Worm (Caenorhabditis elegans) whole organism, L4/young adult: ENCODE results near the gene C35D10.17.
A peak's percentile ranks its signal among the peaks of the same experiment; 100 is the strongest.

Experiments used
- W03F9.2 ChIP-seq: fragments of 150-350 bp; optimal IDR thresholded peaks from 2 replicates; lab custom pipeline; 2014; ENCODE audit warnings: missing biosample characterization, missing genetic modification characterization
- dao-5 ChIP-seq: sonication (generic microtip); optimal IDR thresholded peaks from 2 replicates; lab custom pipeline; 2016; ENCODE audit warnings: missing genotype, missing genetic modification characterization, moderate library complexity, missing compliant biosample characterization
- him-1 ChIP-seq: sonication (generic microtip); optimal IDR thresholded peaks from 2 replicates; lab custom pipeline; 2016; ENCODE audit warnings: missing genotype, missing genetic modification reagents, missing genetic modification characterization, missing compliant biosample characterization

The C35D10.17 gene

DNA sequence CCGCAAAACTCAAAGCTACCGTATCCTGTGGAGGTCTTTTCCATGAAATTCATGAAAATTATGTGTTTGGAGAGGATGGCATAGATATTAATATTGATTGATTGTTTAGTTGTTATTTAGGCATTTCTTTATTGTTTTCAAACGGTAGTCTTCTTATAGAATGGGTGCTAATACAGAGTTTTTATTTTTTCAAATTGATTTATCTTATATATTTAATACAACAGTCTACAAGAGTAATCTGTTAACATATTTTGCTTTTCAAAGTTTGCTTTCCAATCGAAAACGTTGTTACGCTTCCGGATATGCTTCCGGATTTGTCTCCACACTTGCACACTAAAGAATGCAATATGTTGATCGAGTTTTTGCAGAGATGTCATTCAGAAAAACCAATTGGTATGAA, at the start of gene C35D10.17:
Gene C35D10.17, plus strand, starts transcription at position 301 of the 400 bp plus-strand sequence.
- no peak for TF ChIP-seq dao-5 (tag; lab: Kevin White, UChicago)
- TF ChIP-seq him-1 (tag; lab: Kevin White, UChicago): no peak
- TF ChIP-seq W03F9.2 (tag; lab: Kevin White, UChicago): no peak

DNA sequence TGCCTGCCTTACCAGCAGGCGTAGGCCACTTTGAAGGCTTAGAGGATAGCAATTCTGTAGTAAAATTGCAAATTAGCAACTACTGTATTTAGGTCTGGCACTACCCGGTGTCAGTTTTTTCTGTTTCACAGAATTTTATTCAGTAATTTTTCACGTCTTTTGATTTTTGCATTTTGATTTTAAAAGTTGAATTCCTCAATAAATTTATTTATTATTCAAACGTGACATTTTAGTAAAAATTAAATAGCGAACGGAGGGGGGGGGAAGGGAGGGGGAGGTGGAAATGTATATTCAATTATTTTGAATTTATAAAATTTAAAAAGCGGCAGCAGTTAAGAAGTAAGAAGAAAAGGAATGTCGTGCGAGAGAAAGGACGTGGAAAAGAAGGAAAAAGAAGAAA, 49.6 kb upstream of the C35D10.17 start, which contains the start of gene F26A1.4:
Gene F26A1.4, plus strand, starts transcription at position 301 of the 400 bp plus-strand sequence.
- TF ChIP-seq dao-5 (tag; lab: Kevin White, UChicago) (no peak), W03F9.2 (tag; lab: Kevin White, UChicago) (no peak), him-1 (tag; lab: Kevin White, UChicago) (no peak)

DNA sequence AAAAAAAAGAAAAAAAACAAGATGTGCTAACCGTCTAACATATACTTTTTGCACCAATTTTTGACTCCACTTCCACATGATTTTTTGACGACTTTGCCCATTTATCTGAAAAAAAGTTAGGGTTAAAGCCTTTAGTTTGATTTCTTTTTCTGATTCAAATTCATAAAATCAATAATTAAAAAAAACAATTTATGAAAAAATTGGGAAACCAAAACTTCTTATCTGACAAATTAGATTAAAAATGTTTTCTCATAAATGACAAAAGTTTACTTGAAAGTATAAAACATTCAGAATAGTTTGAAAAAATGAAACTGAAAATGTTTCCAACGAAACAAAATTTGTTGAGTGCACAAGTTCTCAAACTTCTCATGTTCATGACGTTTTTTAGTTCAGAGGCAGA, 47.0 kb upstream of the C35D10.17 start, which contains the start of gene F26A1.7:
Gene F26A1.7, minus strand, starts transcription at position 101 of the 400 bp plus-strand sequence.
- TF ChIP-seq him-1 (tag; lab: Kevin White, UChicago) (no peak), dao-5 (tag; lab: Kevin White, UChicago) (no peak), W03F9.2 (tag; lab: Kevin White, UChicago) (no peak)

DNA sequence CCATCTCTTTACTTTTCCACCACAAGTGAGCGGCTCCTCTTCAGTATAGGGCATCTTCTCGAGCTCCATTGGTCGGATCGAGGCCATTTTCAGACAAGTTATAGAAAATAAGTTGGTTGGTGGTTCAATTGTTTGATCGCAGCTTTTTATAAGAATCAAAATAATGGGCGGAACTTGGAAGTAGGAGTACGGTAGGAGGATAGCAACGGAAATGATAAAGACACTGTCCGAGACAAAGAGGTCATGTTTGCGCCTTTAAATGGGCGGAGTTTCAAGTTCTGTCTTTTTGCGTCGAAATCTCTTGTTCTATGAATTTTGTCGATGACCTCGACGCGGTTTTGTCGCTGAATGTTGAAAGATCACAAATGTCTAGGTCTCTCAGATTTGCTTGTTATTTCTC, 44.7 kb upstream of the C35D10.17 start, which contains the start of gene F26A1.8:
Gene F26A1.8, minus strand, starts transcription at position 101 of the 400 bp plus-strand sequence.
- TF ChIP-seq him-1 (tag; lab: Kevin White, UChicago) (no peak), dao-5 (tag; lab: Kevin White, UChicago) (no peak), W03F9.2 (tag; lab: Kevin White, UChicago) (no peak)

DNA sequence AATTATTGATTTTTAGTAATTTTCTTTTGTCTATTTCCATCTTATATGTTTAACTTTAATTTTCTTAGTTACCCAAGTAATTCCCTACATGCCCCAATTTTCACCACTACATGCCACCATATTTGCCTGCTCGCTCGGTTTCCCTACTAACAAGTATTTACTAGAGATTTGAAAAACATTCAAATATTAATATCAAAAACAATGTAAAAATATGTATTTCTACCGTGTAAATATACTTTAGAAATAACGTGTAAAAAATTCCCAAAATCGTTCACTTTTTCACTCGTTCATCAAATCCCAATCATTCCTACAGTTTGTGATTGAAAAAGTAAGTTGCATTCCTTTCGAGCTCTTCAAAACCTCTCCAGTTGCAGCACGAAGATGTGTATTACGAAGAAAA, 40.3 kb upstream of the C35D10.17 start, which contains the start of gene F26A1.3:
Gene F26A1.3, plus strand, starts transcription at position 301 of the 400 bp plus-strand sequence.
- TF ChIP-seq W03F9.2 (tag; lab: Kevin White, UChicago) (no peak), dao-5 (tag; lab: Kevin White, UChicago) (no peak)

DNA sequence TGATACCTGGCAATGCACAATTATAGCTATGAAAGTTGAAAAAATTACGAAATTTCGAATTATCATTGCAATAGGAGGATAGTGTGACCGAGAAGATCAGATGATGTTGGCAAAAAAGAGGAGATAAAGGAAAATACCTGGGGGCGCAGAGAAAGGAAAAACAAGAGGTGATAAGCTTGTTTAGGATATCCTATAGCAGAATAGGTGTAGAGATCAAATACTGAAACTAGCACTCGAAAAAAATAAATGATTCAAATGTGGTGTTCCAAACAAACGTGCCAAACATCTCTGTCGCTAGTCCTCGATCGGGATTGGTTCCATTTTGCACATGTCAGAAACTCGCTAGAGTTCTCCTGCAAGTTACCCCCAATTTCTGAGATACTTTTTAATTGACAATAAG, 37.4 kb upstream of the C35D10.17 start, which contains the start of gene F26A1.9:
Gene F26A1.9, minus strand, starts transcription at position 101 of the 400 bp plus-strand sequence.
- TF ChIP-seq him-1 (tag; lab: Kevin White, UChicago) (no peak), dao-5 (tag; lab: Kevin White, UChicago) (no peak), W03F9.2 (tag; lab: Kevin White, UChicago) (no peak)

DNA sequence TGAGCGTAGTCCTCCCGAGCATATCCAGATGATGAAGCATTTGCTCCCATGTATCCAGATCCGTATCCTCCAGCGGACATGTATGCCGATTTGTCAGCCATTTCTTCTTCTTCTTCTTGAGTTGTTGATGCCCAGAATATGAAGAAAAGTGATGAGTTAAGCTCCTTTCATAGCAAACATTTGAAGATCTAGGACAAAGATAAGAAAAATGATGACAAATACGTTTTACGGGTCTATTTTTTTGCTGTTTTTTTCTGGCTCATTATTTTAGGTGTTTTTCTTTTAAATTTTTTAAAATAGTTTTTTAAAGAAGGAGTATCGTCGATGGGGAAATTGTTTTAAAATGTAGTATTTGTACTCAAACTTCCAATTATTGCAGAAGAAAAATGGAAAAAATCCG, 36.7 kb upstream of the C35D10.17 start, which contains the start of gene nspd-9:
Gene nspd-9, minus strand, starts transcription at position 101 of the 400 bp plus-strand sequence.
- TF ChIP-seq W03F9.2 (tag; lab: Kevin White, UChicago) (no peak), dao-5 (tag; lab: Kevin White, UChicago) (no peak), him-1 (tag; lab: Kevin White, UChicago) (no peak)

DNA sequence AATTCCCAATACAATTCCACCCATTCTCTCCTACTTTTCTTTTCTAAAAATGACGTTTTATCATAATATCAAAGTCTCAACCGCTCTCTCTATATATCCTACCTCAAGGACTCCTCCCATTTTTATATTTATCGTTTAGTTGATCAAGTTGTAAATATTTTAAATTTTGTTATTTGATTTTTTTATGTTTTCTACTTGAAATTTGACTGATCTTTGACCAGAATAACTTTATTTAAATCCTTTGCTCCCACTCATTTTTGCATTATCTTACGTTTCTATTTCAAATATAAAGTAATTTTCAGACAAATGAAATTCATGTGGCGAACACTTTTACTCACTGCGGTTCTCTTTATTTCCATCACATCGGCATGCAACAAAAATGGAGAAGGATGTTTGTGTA, 29.4 kb upstream of the C35D10.17 start, which contains the start of the genes acbp-7 and F26A1.19:
Gene acbp-7, plus strand, starts transcription at position 301 of the 400 bp plus-strand sequence.
Gene F26A1.19, plus strand, starts transcription at position 303 of the 400 bp plus-strand sequence.
- TF ChIP-seq W03F9.2 (tag; lab: Kevin White, UChicago): no peak
- TF ChIP-seq him-1 (tag; lab: Kevin White, UChicago): no peak
- TF ChIP-seq dao-5 (tag; lab: Kevin White, UChicago): no peak

DNA sequence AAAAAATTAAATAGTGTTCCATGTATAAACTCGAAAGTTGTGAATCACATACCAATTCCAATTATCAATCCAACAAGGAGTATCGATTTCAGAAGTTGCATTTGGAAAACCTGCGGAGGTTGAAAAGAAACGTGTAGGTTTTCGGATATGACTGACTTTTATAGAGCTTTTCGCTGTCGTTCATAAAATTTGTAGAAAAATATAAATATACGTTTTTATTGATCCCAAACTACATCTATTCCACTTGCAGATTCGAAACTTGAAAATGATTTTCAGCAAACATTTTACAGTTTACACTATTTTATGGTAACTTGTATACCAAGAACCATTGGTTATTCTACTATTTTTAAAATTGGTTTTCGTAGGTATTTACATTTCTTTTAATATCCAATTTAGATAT, 24.7 kb upstream of the C35D10.17 start, which contains the start of gene clec-156:
Gene clec-156, minus strand, starts transcription at position 101 of the 400 bp plus-strand sequence.
- TF ChIP-seq W03F9.2 (tag; lab: Kevin White, UChicago) (no peak), him-1 (tag; lab: Kevin White, UChicago) (no peak), dao-5 (tag; lab: Kevin White, UChicago) (no peak)

DNA sequence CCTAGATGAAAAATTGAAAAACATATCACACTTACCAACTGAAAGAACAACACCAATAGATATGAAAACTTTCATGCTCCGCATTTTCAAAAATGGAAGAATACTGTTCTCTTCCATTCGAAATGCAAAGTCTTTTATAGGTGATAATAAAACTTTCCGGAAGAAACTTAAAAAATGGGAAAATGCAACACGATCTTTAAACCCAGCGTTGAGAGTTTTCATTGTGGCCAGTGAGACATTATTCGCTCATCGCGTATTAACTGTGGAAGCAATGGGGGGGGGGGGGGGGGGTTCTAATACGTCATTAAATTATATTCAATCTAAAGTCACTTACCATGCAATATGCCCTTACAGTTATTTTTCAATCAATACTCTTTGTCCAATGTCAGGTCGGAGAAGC, 22.5 kb upstream of the C35D10.17 start, which contains the start of the genes clec-157 and fkh-5:
Gene clec-157, minus strand, starts transcription at position 101 of the 400 bp plus-strand sequence.
Gene fkh-5, plus strand, starts transcription at position 336 of the 400 bp plus-strand sequence.
- TF ChIP-seq him-1 (tag; lab: Kevin White, UChicago) (no peak), dao-5 (tag; lab: Kevin White, UChicago) (no peak), W03F9.2 (tag; lab: Kevin White, UChicago) (no peak)

DNA sequence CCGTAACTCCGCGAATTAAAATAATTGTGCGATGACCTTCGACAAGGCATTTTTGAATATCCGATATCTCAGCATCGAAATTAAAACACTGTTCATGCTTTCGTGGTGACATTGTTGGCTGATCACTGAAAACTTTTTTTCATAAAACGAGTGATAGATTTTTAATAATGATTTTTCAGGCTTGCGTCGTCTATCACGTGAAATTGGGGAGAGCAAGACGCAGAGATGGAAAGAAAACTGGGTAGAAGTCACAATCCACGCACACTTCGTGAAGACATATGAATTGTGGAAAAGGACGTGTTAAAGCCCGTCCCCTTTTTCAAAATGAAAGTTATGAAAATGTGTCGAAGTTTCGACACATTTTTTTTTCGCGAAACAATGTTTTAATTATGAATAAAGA, 17.1 kb upstream of the C35D10.17 start, which contains the start of gene nonu-1:
Gene nonu-1, minus strand, starts transcription at position 169 of the 400 bp plus-strand sequence.
- TF ChIP-seq him-1 (tag; lab: Kevin White, UChicago): no peak
- TF ChIP-seq dao-5 (tag; lab: Kevin White, UChicago): no peak
- TF ChIP-seq W03F9.2 (tag; lab: Kevin White, UChicago): no peak

DNA sequence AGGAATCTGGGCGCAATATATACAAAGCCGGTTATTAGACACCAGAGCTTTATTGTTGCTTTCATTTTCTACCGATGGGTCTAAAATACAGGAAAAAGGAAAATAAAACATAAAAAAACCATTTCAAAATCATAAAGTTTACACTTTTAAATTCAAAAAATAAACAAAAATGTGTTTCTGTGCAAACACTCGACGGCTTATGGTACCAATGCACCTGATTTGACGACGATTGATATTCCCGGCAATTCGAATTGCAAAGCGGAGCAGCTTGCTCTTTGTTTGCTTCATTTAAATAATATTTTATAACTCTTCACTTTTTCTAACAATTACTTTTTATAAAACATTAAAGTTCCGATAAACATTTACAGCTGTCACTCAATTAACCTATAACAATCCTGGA, 16.7 kb upstream of the C35D10.17 start, which contains the start of gene F26A1.1:
Gene F26A1.1, plus strand, starts transcription at position 369 of the 400 bp plus-strand sequence.
- TF ChIP-seq W03F9.2 (tag; lab: Kevin White, UChicago): peak; percentile 73
- no peak for TF ChIP-seq him-1 (tag; lab: Kevin White, UChicago)
- no peak for TF ChIP-seq dao-5 (tag; lab: Kevin White, UChicago)

DNA sequence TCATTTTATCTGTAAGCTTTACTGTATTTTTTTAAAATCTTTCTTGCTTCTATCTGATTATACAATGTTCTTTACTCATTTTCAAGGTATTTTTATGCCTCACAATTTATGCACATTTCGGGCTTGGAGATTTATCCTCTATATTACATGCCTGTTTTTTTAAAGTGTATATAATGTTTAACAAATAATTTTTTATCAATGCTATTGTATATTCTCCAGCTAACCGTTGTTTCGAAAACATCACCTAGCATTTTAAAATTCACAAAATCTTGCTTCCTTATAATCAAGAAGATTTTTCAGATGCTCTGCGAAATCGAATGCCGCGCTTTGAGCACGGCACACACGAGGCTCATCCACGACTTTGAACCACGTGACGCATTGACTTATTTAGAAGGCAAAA, 14.8 kb upstream of the C35D10.17 start, which contains the start of gene ced-4:
Gene ced-4, plus strand, starts transcription at position 301 of the 400 bp plus-strand sequence.
- no peak for TF ChIP-seq W03F9.2 (tag; lab: Kevin White, UChicago)
- TF ChIP-seq dao-5 (tag; lab: Kevin White, UChicago): no peak
- no peak for TF ChIP-seq him-1 (tag; lab: Kevin White, UChicago)
